Worm (Caenorhabditis elegans): ENCODE measurements around the gene F10C2.4.
A peak's percentile ranks its signal among the peaks of the same experiment; 100 is the strongest.

F10C2.4 gene

ce11 chrV:12091759-12092158 lies 50.4 kb downstream of the F10C2.4 start, which contains the start of gene nhr-206:
Gene nhr-206 (plus strand): TSS chrV:12092006.
- TF ChIP-seq nhr-80 (tag; optimal IDR thresholded peaks at IDR 0.05) (peak; percentile 63), die-1 (tag; optimal IDR thresholded peaks at IDR 0.05) (no peak), ztf-25 (GFP tag; IDR thresholded peaks at IDR 0.05) (no peak)

DNA sequence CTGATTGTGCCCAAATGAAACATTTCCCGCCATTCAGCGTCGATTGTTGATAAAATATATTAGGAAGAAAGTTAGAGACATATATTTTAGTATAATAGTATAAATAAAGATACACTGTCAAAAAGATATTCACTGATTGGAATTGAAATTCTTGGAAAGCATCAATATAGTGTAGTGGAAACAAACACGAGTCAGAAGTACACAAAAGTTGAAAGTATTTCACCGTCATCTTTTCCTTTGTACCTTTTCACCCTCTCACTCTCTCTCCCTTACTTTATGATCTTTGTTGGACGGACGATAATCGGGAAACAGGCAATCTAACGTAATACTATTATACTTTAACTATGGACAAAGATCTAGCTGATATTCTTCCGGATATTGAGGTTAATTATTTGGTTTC lies 52.7 kb downstream of the F10C2.4 start, which contains the start of gene nhr-208:
Gene nhr-208, plus strand, starts transcription at position 288 of the 400 bp plus-strand sequence.
- TF ChIP-seq hsf-1 (GFP tag; IDR thresholded peaks at IDR 0.05) (no peak), F39B2.1 (GFP tag; IDR thresholded peaks at IDR 0.05) (no peak), rcor-1 (GFP tag; IDR thresholded peaks at IDR 0.05) (no peak), egl-18 (GFP tag; IDR thresholded peaks at IDR 0.05) (no peak), ztf-25 (GFP tag; IDR thresholded peaks at IDR 0.05) (no peak), lin-26 (GFP tag; IDR thresholded peaks at IDR 0.05) (no peak), lsy-27 (tag; optimal IDR thresholded peaks at IDR 0.05; ENCODE audit: borderline replicate concordance, insufficient read depth) (no peak), sdz-38 (tag; optimal IDR thresholded peaks at IDR 0.05) (no peak), bed-2 (GFP tag; IDR thresholded peaks at IDR 0.05) (no peak), him-1 (tag; optimal IDR thresholded peaks at IDR 0.05) (no peak), zfh-2 (GFP tag; conservative IDR thresholded peaks at IDR 0.05) (no peak), lin-54 (GFP tag; optimal IDR thresholded peaks at IDR 0.05) (no peak), ztf-3 (GFP tag; optimal IDR thresholded peaks at IDR 0.05) (no peak), F22D6.2 (tag; optimal IDR thresholded peaks at IDR 0.05) (no peak), madf-3 (GFP tag; IDR thresholded peaks at IDR 0.05) (no peak), nfya-1 (tag; optimal IDR thresholded peaks at IDR 0.05; ENCODE audit: borderline replicate concordance, insufficient read depth) (no peak), F55B11.4 (tag; optimal IDR thresholded peaks at IDR 0.05; ENCODE audit: borderline replicate concordance, insufficient read depth) (no peak)

Measured in whole organism, young adult.